Fruit fly (Drosophila melanogaster) whole organism, embryonic: ENCODE results near the gene RpS28-like.

Experiments used
- Ada2b ChIP-seq: fragments of 200-800 bp; sonication (Bioruptor generic); IDR thresholded peaks from 2 replicates; pipeline ENCODE4 v1.3.6; 2022; ENCODE audit warnings: missing biosample characterization, missing genetic modification characterization
- Atf6 ChIP-seq: fragments of 200-800 bp; sonication (Bioruptor generic); IDR thresholded peaks from 2 replicates; pipeline ENCODE4 v1.3.6; 2022; ENCODE audit warnings: missing biosample characterization, missing genetic modification characterization
- Blimp-1 ChIP-seq: fragments of 200-800 bp; sonication (Bioruptor generic); optimal IDR thresholded peaks from 3 replicates; lab custom pipeline; 2018; ENCODE audit warnings: missing biosample characterization, missing genetic modification characterization, mild to moderate bottlenecking, moderate library complexity, missing genetic modification reagents
- BtbVII ChIP-seq: fragments of 200-800 bp; sonication (Bioruptor generic); optimal IDR thresholded peaks from 3 replicates; lab custom pipeline; 2017; ENCODE audit warnings: missing biosample characterization, mild to moderate bottlenecking, missing genetic modification characterization
- CG12219 ChIP-seq: fragments of 200-800 bp; sonication (Bioruptor generic); optimal IDR thresholded peaks from 3 replicates; lab custom pipeline; 2018; ENCODE audit warnings: missing biosample characterization, mild to moderate bottlenecking, missing genetic modification characterization
- CG13624 ChIP-seq: fragments of 200-800 bp; sonication (Bioruptor generic); optimal IDR thresholded peaks from 2 replicates; lab custom pipeline; 2016; ENCODE audit warnings: missing biosample characterization, missing genetic modification characterization
- CG14014 ChIP-seq: fragments of 200-800 bp; sonication (Bioruptor generic); IDR thresholded peaks from 2 replicates; pipeline ENCODE4 v1.3.6; 2022; ENCODE audit warnings: missing biosample characterization, missing genetic modification characterization
- CG16813 ChIP-seq: fragments of 200-800 bp; sonication (Bioruptor generic); IDR thresholded peaks from 3 replicates; pipeline ENCODE4 v1.3.6; 2022; ENCODE audit warnings: missing biosample characterization, missing genetic modification characterization; ENCODE audit not compliant: partially characterized antibody
- CG31388 ChIP-seq: fragments of 200-800 bp; sonication (Bioruptor generic); optimal IDR thresholded peaks from 2 replicates; lab custom pipeline; 2016; ENCODE audit warnings: missing biosample characterization, missing genetic modification characterization
- CG3281 ChIP-seq: fragments of 200-800 bp; sonication (Bioruptor generic); optimal IDR thresholded peaks from 3 replicates; lab custom pipeline; 2017; ENCODE audit warnings: missing biosample characterization, mild to moderate bottlenecking, missing genetic modification characterization
- CG33213 ChIP-seq: fragments of 200-800 bp; sonication (Bioruptor generic); optimal IDR thresholded peaks from 3 replicates; lab custom pipeline; 2016; ENCODE audit warnings: missing biosample characterization, missing genetic modification characterization
- CG4282 ChIP-seq: fragments of 200-800 bp; sonication (Bioruptor generic); optimal IDR thresholded peaks from 2 replicates; lab custom pipeline; 2016; ENCODE audit warnings: missing biosample characterization, missing genetic modification characterization
- CG4707 ChIP-seq: fragments of 200-800 bp; sonication (Bioruptor generic); optimal IDR thresholded peaks from 2 replicates; lab custom pipeline; 2018; ENCODE audit warnings: missing biosample characterization, mild to moderate bottlenecking, missing genetic modification characterization, moderate library complexity
- CG4730 ChIP-seq: fragments of 200-800 bp; sonication (Bioruptor generic); IDR thresholded peaks from 2 replicates; pipeline ENCODE4 v1.3.6; 2022; ENCODE audit warnings: missing biosample characterization, missing genetic modification characterization
- CG6689 ChIP-seq: fragments of 200-800 bp; sonication (Bioruptor generic); IDR thresholded peaks from 2 replicates; pipeline ENCODE4 v1.3.6; 2022; ENCODE audit warnings: missing biosample characterization, missing genetic modification characterization
- CG6791 ChIP-seq: fragments of 200-800 bp; sonication (Bioruptor generic); IDR thresholded peaks from 3 replicates; pipeline ENCODE4 v1.3.6; 2022; ENCODE audit warnings: missing biosample characterization, missing genetic modification characterization; ENCODE audit not compliant: partially characterized antibody
- CG6813 ChIP-seq: fragments of 200-800 bp; sonication (Bioruptor generic); optimal IDR thresholded peaks from 2 replicates; lab custom pipeline; 2017; ENCODE audit warnings: missing biosample characterization, missing genetic modification characterization, mild to moderate bottlenecking, moderate library complexity, missing genetic modification reagents
- CG8290 ChIP-seq, 3 experiments: fragments of 200-800 bp; sonication (Bioruptor generic); optimal IDR thresholded peaks; 2 replicates each; lab custom pipeline; 2016 to 2019; ENCODE audit warnings: missing biosample characterization in 3 of 3, missing genetic modification characterization in 3 of 3, mild to moderate bottlenecking in 2 of 3, moderate library complexity in 1 of 3
- CG8765 ChIP-seq: fragments of 200-800 bp; sonication (Bioruptor generic); IDR thresholded peaks from 2 replicates; pipeline ENCODE4 v1.3.6; 2022; ENCODE audit warnings: missing biosample characterization, missing genetic modification characterization
- CG9215 ChIP-seq: fragments of 200-800 bp; sonication (Bioruptor generic); IDR thresholded peaks from 2 replicates; pipeline ENCODE4 v1.3.6; 2022; ENCODE audit warnings: missing biosample characterization, missing genetic modification characterization
- CHES-1-like ChIP-seq: fragments of 200-800 bp; sonication (Bioruptor generic); optimal IDR thresholded peaks from 2 replicates; lab custom pipeline; 2016; ENCODE audit warnings: missing biosample characterization, missing genetic modification characterization
- CoRest ChIP-seq: fragments of 200-800 bp; sonication (Bioruptor generic); optimal IDR thresholded peaks from 3 replicates; lab custom pipeline; 2018; ENCODE audit warnings: missing biosample characterization, mild to moderate bottlenecking, missing genetic modification characterization, moderate library complexity
- ERR ChIP-seq: fragments of 200-800 bp; sonication (Bioruptor generic); optimal IDR thresholded peaks from 2 replicates; lab custom pipeline; 2016; ENCODE audit warnings: missing biosample characterization, missing genetic modification characterization
- Elba2 ChIP-seq: fragments of 200-800 bp; sonication (Bioruptor generic); optimal IDR thresholded peaks from 3 replicates; lab custom pipeline; 2016; ENCODE audit warnings: missing biosample characterization, missing genetic modification characterization
- Fer1 ChIP-seq: fragments of 200-800 bp; sonication (Bioruptor generic); optimal IDR thresholded peaks from 2 replicates; lab custom pipeline; 2017; ENCODE audit warnings: missing biosample characterization, mild to moderate bottlenecking, missing genetic modification characterization
- Fer3 ChIP-seq: fragments of 200-800 bp; sonication (Bioruptor generic); optimal IDR thresholded peaks from 2 replicates; lab custom pipeline; 2018; ENCODE audit warnings: missing biosample characterization, mild to moderate bottlenecking, missing genetic modification characterization, moderate library complexity
- Hey ChIP-seq: fragments of 200-800 bp; sonication (Bioruptor generic); optimal IDR thresholded peaks from 3 replicates; lab custom pipeline; 2018; ENCODE audit warnings: missing biosample characterization, mild to moderate bottlenecking, missing genetic modification characterization
- Lim3 ChIP-seq: fragments of 200-800 bp; sonication (Bioruptor generic); IDR thresholded peaks from 2 replicates; pipeline ENCODE4 v1.3.6; 2022; ENCODE audit warnings: missing biosample characterization, missing genetic modification characterization
- MESR4 ChIP-seq: fragments of 200-800 bp; sonication (Bioruptor generic); optimal IDR thresholded peaks from 2 replicates; lab custom pipeline; 2018; ENCODE audit warnings: missing biosample characterization, mild to moderate bottlenecking, missing genetic modification characterization, moderate library complexity
- Side ChIP-seq: fragments of 200-800 bp; sonication (Bioruptor generic); optimal IDR thresholded peaks from 2 replicates; lab custom pipeline; 2016; ENCODE audit warnings: missing biosample characterization, missing genetic modification characterization
- Six4 ChIP-seq: fragments of 200-800 bp; sonication (Bioruptor generic); optimal IDR thresholded peaks from 2 replicates; lab custom pipeline; 2016; ENCODE audit warnings: missing biosample characterization, missing genetic modification characterization
- Taf1 ChIP-seq: fragments of 200-800 bp; sonication (Bioruptor generic); IDR thresholded peaks from 2 replicates; pipeline ENCODE4 v1.3.6; 2022; ENCODE audit warnings: missing biosample characterization, missing genetic modification characterization
- Trl ChIP-seq, 3 experiments: fragments of >200 bp in 2 of 3; fragments of 200-800 bp in 1 of 3; sonication (Bioruptor generic) in 1 of 3; optimal IDR thresholded peaks; 2 replicates in 1 of 3; 3 replicates in 2 of 3; lab custom pipeline; 2016 to 2017; ENCODE audit warnings: missing biosample characterization in 1 of 3, missing genetic modification characterization in 1 of 3
- YL-1 ChIP-seq: fragments of 200-800 bp; sonication (Bioruptor generic); optimal IDR thresholded peaks from 3 replicates; lab custom pipeline; 2017; ENCODE audit warnings: missing biosample characterization, mild to moderate bottlenecking, missing genetic modification characterization
- ase ChIP-seq: fragments of 200-800 bp; sonication (Bioruptor generic); IDR thresholded peaks from 3 replicates; pipeline ENCODE4 v1.3.6; 2022; ENCODE audit warnings: missing biosample characterization, missing genetic modification characterization
- caup ChIP-seq: fragments of 200-800 bp; sonication (Bioruptor generic); optimal IDR thresholded peaks from 3 replicates; lab custom pipeline; 2017; ENCODE audit warnings: missing biosample characterization, mild to moderate bottlenecking, missing genetic modification characterization, moderate library complexity; ENCODE audit not compliant: severe bottlenecking
- cg ChIP-seq: fragments of 200-800 bp; sonication (Bioruptor generic); optimal IDR thresholded peaks from 3 replicates; lab custom pipeline; 2019; ENCODE audit warnings: missing biosample characterization, mild to moderate bottlenecking, missing genetic modification characterization, moderate library complexity
- esg ChIP-seq: fragments of 200-800 bp; sonication (Bioruptor generic); conservative IDR thresholded peaks from 2 replicates; pipeline ENCODE4 v1.3.6; 2022; ENCODE audit warnings: missing biosample characterization, missing genetic modification characterization
- gcm2 ChIP-seq: fragments of 200-800 bp; sonication (Bioruptor generic); optimal IDR thresholded peaks from 2 replicates; lab custom pipeline; 2016; ENCODE audit warnings: missing biosample characterization, missing genetic modification characterization
- grn ChIP-seq: fragments of 200-800 bp; sonication (Bioruptor generic); optimal IDR thresholded peaks from 3 replicates; lab custom pipeline; 2017; ENCODE audit warnings: missing biosample characterization, missing genetic modification characterization
- jumu ChIP-seq: fragments of 200-800 bp; sonication (Bioruptor generic); optimal IDR thresholded peaks from 3 replicates; lab custom pipeline; 2016; ENCODE audit warnings: missing biosample characterization, missing genetic modification characterization
- org-1 ChIP-seq: fragments of 200-800 bp; sonication (Bioruptor generic); optimal IDR thresholded peaks from 2 replicates; lab custom pipeline; 2017; ENCODE audit warnings: missing biosample characterization, missing genetic modification characterization
- peb ChIP-seq: fragments of 200-800 bp; sonication (Bioruptor generic); IDR thresholded peaks from 2 replicates; pipeline ENCODE4 v1.3.6; 2022; ENCODE audit warnings: missing biosample characterization, missing genetic modification characterization
- shn ChIP-seq: fragments of 200-800 bp; sonication (Bioruptor generic); optimal IDR thresholded peaks from 3 replicates; lab custom pipeline; 2016; ENCODE audit warnings: missing biosample characterization, missing genetic modification characterization
- sna ChIP-seq: fragments of 200-800 bp; sonication (Bioruptor generic); IDR thresholded peaks from 2 replicates; pipeline ENCODE4 v1.3.6; 2022; ENCODE audit warnings: missing biosample characterization, missing genetic modification characterization; ENCODE audit not compliant: partially characterized antibody
- sr ChIP-seq: fragments of 200-800 bp; sonication (Bioruptor generic); IDR thresholded peaks from 3 replicates; pipeline ENCODE4 v1.3.6; 2022; ENCODE audit warnings: missing biosample characterization, missing genetic modification characterization
- sug ChIP-seq: fragments of 200-800 bp; optimal IDR thresholded peaks from 2 replicates; lab custom pipeline; 2019; ENCODE audit warnings: missing biosample characterization, mild to moderate bottlenecking, missing genetic modification characterization, moderate library complexity
- tin ChIP-seq: fragments of 200-800 bp; sonication (Bioruptor generic); optimal IDR thresholded peaks from 3 replicates; lab custom pipeline; 2016; ENCODE audit warnings: missing biosample characterization, missing genetic modification characterization
- usp ChIP-seq: fragments of >200 bp; optimal IDR thresholded peaks from 2 replicates; lab custom pipeline; 2017; ENCODE audit warnings: missing biosample characterization, missing genetic modification characterization

Gene RpS28-like

DNA sequence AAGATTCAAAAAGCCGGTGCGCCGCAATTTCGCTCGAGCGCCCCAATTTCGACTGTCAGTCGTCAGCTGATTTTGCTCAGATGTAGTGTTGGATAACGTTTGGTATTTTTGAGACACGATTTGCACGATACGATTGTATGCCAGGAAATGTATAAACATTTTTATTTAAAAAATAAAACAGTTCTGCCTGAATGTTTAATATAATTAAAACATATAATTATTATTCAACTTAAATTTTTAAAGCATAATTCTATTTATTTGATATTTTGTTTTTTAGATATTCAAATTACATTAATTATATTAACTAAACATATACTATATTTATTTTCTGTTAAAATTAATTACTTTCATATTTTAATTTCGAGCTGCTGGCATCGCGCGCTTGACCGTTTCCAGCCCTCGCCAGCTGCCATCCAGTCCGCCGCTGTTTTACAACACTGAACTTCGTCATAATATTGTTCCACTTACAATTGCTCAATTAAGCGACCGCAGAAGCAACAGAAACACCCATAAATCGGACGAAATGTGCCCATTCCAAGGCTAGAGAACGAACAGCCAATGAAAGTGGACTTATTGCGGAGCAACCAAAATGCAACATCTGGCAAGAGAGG is 5.5 kb upstream of the RpS28-like start, which contains the start of the genes FucTB and scat (continued):
- peak; percentile 90 for TF ChIP-seq CG8765
- peak; percentile 40 for TF ChIP-seq jumu (GFP tag; lab: Kevin White, UChicago)
- TF ChIP-seq usp (GFP tag; lab: Kevin White, UChicago), result no peak
- TF ChIP-seq MESR4, result peak; percentile 89
- peak; percentile 87 for TF ChIP-seq sug (tag; lab: Kevin White, UChicago)
- TF ChIP-seq org-1, result peak; percentile 67
- peak; percentile 88 for TF ChIP-seq CG3281 (GFP tag; lab: Kevin White, UChicago)
- peak; percentile 92 for TF ChIP-seq tin (GFP tag; lab: Kevin White, UChicago)
- TF ChIP-seq YL-1, result peak; percentile 41
- peak; percentile 79 for TF ChIP-seq CG8290 (GFP tag; optimal IDR thresholded peaks at IDR 0.05; lab: Kevin White, UChicago)
- peak in 1 of 2 experiments; percentile 48 for TF ChIP-seq CG8290 (tag; optimal IDR thresholded peaks at IDR 0.05; lab: Kevin White, UChicago)
- no peak for TF ChIP-seq cg
- peak; percentile 91 for TF ChIP-seq esg
- no peak for TF ChIP-seq sna (GFP tag; lab: Robert Waterston, UW)
- TF ChIP-seq Trl (optimal IDR thresholded peaks at IDR 0.05; lab: Kevin White, UChicago), result no peak
- peak; percentile 60 for TF ChIP-seq Trl (GFP tag; optimal IDR thresholded peaks at IDR 0.05; lab: Kevin White, UChicago)
- TF ChIP-seq sr, result peak; percentile 53; the same call in 2 of the 3 replicates
- TF ChIP-seq CoRest, result peak; percentile 98
- TF ChIP-seq Ada2b (GFP tag; lab: Robert Waterston, UW), result peak; percentile 86
- peak; percentile 78 for TF ChIP-seq caup (GFP tag; lab: Kevin White, UChicago)
- peak; percentile 31 for TF ChIP-seq CG13624 (GFP tag; lab: Kevin White, UChicago)
- peak; percentile 76 for TF ChIP-seq Atf6 (GFP tag; lab: Robert Waterston, UW)
- peak; percentile 48; the same call in 1 of the 3 replicates for TF ChIP-seq CG16813 (GFP tag; lab: Robert Waterston, UW)
- peak; percentile 91 for TF ChIP-seq CG9215 (GFP tag; lab: Robert Waterston, UW)
- TF ChIP-seq CG14014 (GFP tag; lab: Robert Waterston, UW), result peak; percentile 84
- peak; percentile 68 for TF ChIP-seq Elba2 (GFP tag; lab: Kevin White, UChicago)
- TF ChIP-seq CG4282, result peak; percentile 44
- TF ChIP-seq CG6689 (GFP tag; lab: Robert Waterston, UW), result peak; percentile 94
- TF ChIP-seq Lim3 (GFP tag; lab: Robert Waterston, UW), result peak; percentile 76
- peak; percentile 48 for TF ChIP-seq CG33213 (GFP tag; lab: Kevin White, UChicago)
- TF ChIP-seq CG12219 (GFP tag; lab: Kevin White, UChicago), result peak; percentile 2
- no peak for TF ChIP-seq grn (GFP tag; lab: Kevin White, UChicago)
- peak; percentile 55 for TF ChIP-seq CHES-1-like
- peak; percentile 24 for TF ChIP-seq Side (GFP tag; lab: Kevin White, UChicago)
- TF ChIP-seq ase (GFP tag; lab: Robert Waterston, UW), result peak; percentile 82
- peak; percentile 86 for TF ChIP-seq CG4730 (GFP tag; lab: Robert Waterston, UW)
- peak; percentile 86 for TF ChIP-seq Fer1 (GFP tag; lab: Kevin White, UChicago)
- peak; percentile 86 for TF ChIP-seq Fer3 (tag; lab: Kevin White, UChicago)
- peak; percentile 7 for TF ChIP-seq Hey (tag; lab: Kevin White, UChicago)
- TF ChIP-seq CG6813 (GFP tag; lab: Kevin White, UChicago), result peak; percentile 62
- no peak for TF ChIP-seq ERR (GFP tag; lab: Kevin White, UChicago)
- no peak for TF ChIP-seq CG4707 (GFP tag; lab: Kevin White, UChicago)
- TF ChIP-seq CG6791, result no peak
- TF ChIP-seq peb, result peak; percentile 73
- peak; percentile 70 for TF ChIP-seq Taf1
- peak; percentile 85 for TF ChIP-seq Six4 (GFP tag; lab: Kevin White, UChicago)
- peak; percentile 77 for TF ChIP-seq BtbVII
- peak; percentile 89 for TF ChIP-seq Blimp-1 (GFP tag; lab: Kevin White, UChicago)
- TF ChIP-seq gcm2, result no peak
- peak; percentile 54 for TF ChIP-seq shn (GFP tag; lab: Kevin White, UChicago)
- peak; percentile 69 for TF ChIP-seq CG31388 (GFP tag; lab: Kevin White, UChicago)
